Fruit fly (Drosophila melanogaster) whole organism, prepupa: ENCODE data around the gene IP3K2.

Source experiments
- CG10631 ChIP-seq: fragments of 200-800 bp; sonication (Bioruptor generic); optimal IDR thresholded peaks from 2 replicates; lab custom pipeline; 2016; ENCODE audit warnings: missing biosample characterization, missing genetic modification characterization
- CG10669 ChIP-seq: fragments of 200-800 bp; sonication (Bioruptor generic); optimal IDR thresholded peaks from 3 replicates; lab custom pipeline; 2018; ENCODE audit warnings: missing biosample characterization, mild to moderate bottlenecking, missing genetic modification characterization, moderate library complexity
- CG11294 ChIP-seq: fragments of 200-800 bp; sonication (Bioruptor generic); IDR thresholded peaks from 2 replicates; pipeline ENCODE4 v1.3.6; 2022; ENCODE audit warnings: missing biosample characterization, missing genetic modification characterization
- CG11762 ChIP-seq: fragments of 200-800 bp; sonication (Bioruptor generic); optimal IDR thresholded peaks from 3 replicates; lab custom pipeline; 2016; ENCODE audit warnings: missing biosample characterization, missing genetic modification characterization; ENCODE audit not compliant: insufficient read depth
- CG15336 ChIP-seq: fragments of 200-800 bp; sonication (Bioruptor generic); IDR thresholded peaks from 2 replicates; pipeline ENCODE4 v1.3.6; 2022; ENCODE audit warnings: missing biosample characterization, missing genetic modification characterization
- CG16779 ChIP-seq: fragments of 200-800 bp; sonication (Bioruptor generic); optimal IDR thresholded peaks from 3 replicates; lab custom pipeline; 2017; ENCODE audit warnings: missing biosample characterization, mild to moderate bottlenecking, missing genetic modification characterization
- CG3032 ChIP-seq: fragments of 200-800 bp; optimal IDR thresholded peaks from 2 replicates; lab custom pipeline; 2019; ENCODE audit warnings: missing biosample characterization, mild to moderate bottlenecking, missing genetic modification characterization, moderate library complexity
- CG31627 ChIP-seq: fragments of 200-800 bp; sonication (Bioruptor generic); optimal IDR thresholded peaks from 3 replicates; lab custom pipeline; 2016; ENCODE audit warnings: missing biosample characterization, missing genetic modification characterization
- CG34406 ChIP-seq: fragments of 200-800 bp; sonication (Bioruptor generic); optimal IDR thresholded peaks from 3 replicates; lab custom pipeline; 2016; ENCODE audit warnings: missing biosample characterization, missing genetic modification characterization
- CG3919 ChIP-seq: fragments of 200-800 bp; sonication (Bioruptor generic); optimal IDR thresholded peaks from 3 replicates; lab custom pipeline; 2016; ENCODE audit warnings: missing biosample characterization, missing genetic modification characterization
- CG6163 ChIP-seq: fragments of 200-800 bp; sonication (Bioruptor generic); IDR thresholded peaks from 3 replicates; pipeline ENCODE4 v1.3.6; 2022; ENCODE audit warnings: missing biosample characterization, missing genetic modification characterization
- CG6276 ChIP-seq: fragments of 200-800 bp; sonication (Bioruptor generic); optimal IDR thresholded peaks from 2 replicates; lab custom pipeline; 2017; ENCODE audit warnings: missing biosample characterization, mild to moderate bottlenecking, missing genetic modification characterization
- CG6808 ChIP-seq: fragments of 200-800 bp; sonication (Bioruptor generic); optimal IDR thresholded peaks from 3 replicates; lab custom pipeline; 2017; ENCODE audit warnings: missing biosample characterization, missing genetic modification characterization, mild to moderate bottlenecking, moderate library complexity, missing genetic modification reagents
- CG6854 ChIP-seq: fragments of 200-800 bp; sonication (Bioruptor generic); optimal IDR thresholded peaks from 2 replicates; lab custom pipeline; 2017; ENCODE audit warnings: missing biosample characterization, mild to moderate bottlenecking, missing genetic modification characterization
- CG7368 ChIP-seq: fragments of 200-800 bp; sonication (Bioruptor generic); optimal IDR thresholded peaks from 3 replicates; lab custom pipeline; 2016; ENCODE audit warnings: missing biosample characterization, missing genetic modification characterization
- CG8119 ChIP-seq: fragments of 200-800 bp; sonication (Bioruptor generic); IDR thresholded peaks from 3 replicates; pipeline ENCODE4 v1.3.6; 2022; ENCODE audit warnings: missing biosample characterization, missing genetic modification characterization
- CG8632 ChIP-seq: fragments of 200-800 bp; sonication (Bioruptor generic); optimal IDR thresholded peaks from 3 replicates; lab custom pipeline; 2016; ENCODE audit warnings: missing biosample characterization, missing genetic modification characterization
- Eip93F ChIP-seq: fragments of 200-800 bp; sonication (Bioruptor generic); optimal IDR thresholded peaks from 2 replicates; lab custom pipeline; 2016; ENCODE audit warnings: missing biosample characterization, mild to moderate bottlenecking, missing genetic modification characterization
- Ets21C ChIP-seq: fragments of 200-800 bp; sonication (Bioruptor generic); optimal IDR thresholded peaks from 3 replicates; lab custom pipeline; 2016; ENCODE audit warnings: missing biosample characterization, missing genetic modification characterization
- Ets96B ChIP-seq: fragments of 200-800 bp; optimal IDR thresholded peaks from 2 replicates; lab custom pipeline; 2019; ENCODE audit warnings: missing biosample characterization, mild to moderate bottlenecking, missing genetic modification characterization, moderate library complexity
- Gug ChIP-seq: fragments of 200-800 bp; sonication (Bioruptor generic); IDR thresholded peaks from 2 replicates; pipeline ENCODE4 v1.3.6; 2022; ENCODE audit warnings: missing biosample characterization, missing genetic modification characterization
- Hr38 ChIP-seq: sonication (Bioruptor generic); optimal IDR thresholded peaks from 2 replicates; lab custom pipeline; 2016; ENCODE audit warnings: missing biosample characterization, missing genetic modification characterization
- Hr39 ChIP-seq: fragments of 200-800 bp; sonication (Bioruptor generic); optimal IDR thresholded peaks from 2 replicates; lab custom pipeline; 2016; ENCODE audit warnings: missing biosample characterization, missing genetic modification characterization
- Hr4 ChIP-seq: fragments of 200-800 bp; sonication (Bioruptor generic); optimal IDR thresholded peaks from 3 replicates; lab custom pipeline; 2016; ENCODE audit warnings: missing biosample characterization, missing genetic modification characterization
- Lpt ChIP-seq: fragments of 200-800 bp; sonication (Bioruptor generic); optimal IDR thresholded peaks from 3 replicates; lab custom pipeline; 2016; ENCODE audit warnings: missing biosample characterization, missing genetic modification characterization
- OdsH ChIP-seq: fragments of 200-800 bp; sonication (Bioruptor generic); optimal IDR thresholded peaks from 3 replicates; lab custom pipeline; 2016; ENCODE audit warnings: missing biosample characterization, missing genetic modification characterization
- Smox ChIP-seq: fragments of 200-800 bp; sonication (Bioruptor generic); optimal IDR thresholded peaks from 3 replicates; lab custom pipeline; 2016; ENCODE audit warnings: missing biosample characterization, missing genetic modification characterization
- Sox14 ChIP-seq: fragments of 200-800 bp; sonication (Bioruptor generic); optimal IDR thresholded peaks from 3 replicates; lab custom pipeline; 2016; ENCODE audit warnings: missing biosample characterization, missing genetic modification characterization
- Sox15 ChIP-seq: fragments of 200-800 bp; sonication (Bioruptor generic); optimal IDR thresholded peaks from 3 replicates; lab custom pipeline; 2016; ENCODE audit warnings: missing biosample characterization, missing genetic modification characterization
- achi ChIP-seq: fragments of 200-800 bp; sonication (Bioruptor generic); optimal IDR thresholded peaks from 3 replicates; lab custom pipeline; 2016; ENCODE audit warnings: missing biosample characterization, missing genetic modification characterization
- acj6 ChIP-seq: fragments of 200-800 bp; sonication (Bioruptor generic); optimal IDR thresholded peaks from 3 replicates; lab custom pipeline; 2016; ENCODE audit warnings: missing biosample characterization, missing genetic modification characterization
- cyc ChIP-seq: fragments of 200-800 bp; sonication (Bioruptor generic); optimal IDR thresholded peaks from 3 replicates; lab custom pipeline; 2016; ENCODE audit warnings: missing biosample characterization, missing genetic modification characterization
- dac ChIP-seq: fragments of 200-800 bp; sonication (Bioruptor generic); optimal IDR thresholded peaks from 2 replicates; lab custom pipeline; 2017; ENCODE audit warnings: missing biosample characterization, mild to moderate bottlenecking, missing genetic modification characterization
- dsx ChIP-seq: fragments of 200-800 bp; optimal IDR thresholded peaks from 3 replicates; lab custom pipeline; 2019; ENCODE audit warnings: missing biosample characterization, mild to moderate bottlenecking, missing genetic modification characterization, moderate library complexity; ENCODE audit not compliant: poor library complexity, severe bottlenecking
- eg ChIP-seq: fragments of 200-800 bp; sonication (Bioruptor generic); IDR thresholded peaks from 3 replicates; pipeline ENCODE4 v1.3.6; 2022; ENCODE audit warnings: missing biosample characterization, missing genetic modification characterization
- esn ChIP-seq: fragments of 200-800 bp; sonication (Bioruptor generic); optimal IDR thresholded peaks from 2 replicates; lab custom pipeline; 2016; ENCODE audit warnings: missing biosample characterization, mild to moderate bottlenecking, missing genetic modification characterization, moderate library complexity
- fd59A ChIP-seq: fragments of 200-800 bp; sonication (Bioruptor generic); optimal IDR thresholded peaks from 2 replicates; lab custom pipeline; 2017; ENCODE audit warnings: missing biosample characterization, mild to moderate bottlenecking, missing genetic modification characterization, missing genetic modification reagents
- fd85E ChIP-seq: fragments of 200-800 bp; sonication (Bioruptor generic); optimal IDR thresholded peaks from 3 replicates; lab custom pipeline; 2016; ENCODE audit warnings: missing biosample characterization, missing genetic modification characterization
- fkh ChIP-seq: fragments of 200-800 bp; sonication (Bioruptor generic); optimal IDR thresholded peaks from 3 replicates; lab custom pipeline; 2017; ENCODE audit warnings: missing biosample characterization, mild to moderate bottlenecking, missing genetic modification characterization, moderate library complexity
- lz ChIP-seq: fragments of 200-800 bp; sonication (Bioruptor generic); optimal IDR thresholded peaks from 3 replicates; lab custom pipeline; 2016; ENCODE audit warnings: missing biosample characterization, missing genetic modification characterization
- pdm3 ChIP-seq: fragments of 200-800 bp; sonication (Bioruptor generic); optimal IDR thresholded peaks from 3 replicates; lab custom pipeline; 2016; ENCODE audit warnings: missing biosample characterization, missing genetic modification characterization
- salr ChIP-seq, 2 experiments: fragments of 200-800 bp; sonication (Bioruptor generic); optimal IDR thresholded peaks; 3 replicates each; lab custom pipeline; 2016 to 2018; ENCODE audit warnings: missing biosample characterization in 2 of 2, missing genetic modification characterization in 2 of 2, mild to moderate bottlenecking in 1 of 2
- spab ChIP-seq: fragments of 200-800 bp; sonication (Bioruptor generic); optimal IDR thresholded peaks from 2 replicates; lab custom pipeline; 2017; ENCODE audit warnings: missing biosample characterization, mild to moderate bottlenecking, missing genetic modification characterization, missing genetic modification reagents
- ss ChIP-seq, 2 experiments: fragments of 200-800 bp; sonication (Bioruptor generic); optimal IDR thresholded peaks; 2 replicates in 1 of 2; 3 replicates in 1 of 2; lab custom pipeline; 2017 to 2018; ENCODE audit warnings: mild to moderate bottlenecking in 2 of 2, missing biosample characterization in 2 of 2, missing genetic modification characterization in 2 of 2, moderate library complexity in 1 of 2
- svp ChIP-seq: fragments of 200-800 bp; sonication (Bioruptor generic); peaks from one replicate; lab custom pipeline; 2016; ENCODE audit warnings: missing biosample characterization, missing genetic modification characterization
- topi ChIP-seq: fragments of 200-800 bp; sonication (Bioruptor generic); optimal IDR thresholded peaks from 3 replicates; lab custom pipeline; 2016; ENCODE audit warnings: missing biosample characterization, missing genetic modification characterization
- vri ChIP-seq: fragments of 200-800 bp; sonication (Bioruptor generic); optimal IDR thresholded peaks from 3 replicates; lab custom pipeline; 2016; ENCODE audit warnings: missing biosample characterization, mild to moderate bottlenecking, missing genetic modification characterization

Gene IP3K2

dm6 chrX:13329572-13330046 lies 26.2 kb downstream of the IP3K2 start, which contains the start of gene Prx2 (continued):
- peak; percentile 34 for TF ChIP-seq CG6276 (GFP tag; lab: Kevin White, UChicago)
- TF ChIP-seq CG6808, result peak; percentile 18

dm6 chrX:13331814-13332701 lies 28.6 kb downstream of the IP3K2 start:
- TF ChIP-seq CG16779 (peak; percentile 69), CG15336 (GFP tag; lab: Robert Waterston, UW) (peak; percentile 89), Hr39 (peak; percentile 83), CG8119 (GFP tag; lab: Robert Waterston, UW) (peak; percentile 83; the same call in 2 of the 3 replicates), topi (GFP tag; lab: Kevin White, UChicago) (peak; percentile 89), fd59A (peak; percentile 58), Smox (GFP tag; lab: Kevin White, UChicago) (peak; percentile 82), Sox14 (peak; percentile 86), dsx (GFP tag; lab: Kevin White, UChicago) (peak; percentile 68), vri (GFP tag; lab: Kevin White, UChicago) (peak; percentile 90), Eip93F (GFP tag; lab: Kevin White, UChicago) (peak; percentile 32), pdm3 (GFP tag; lab: Kevin White, UChicago) (peak; percentile 86), lz (GFP tag; lab: Kevin White, UChicago) (peak; percentile 87), Lpt (GFP tag; lab: Kevin White, UChicago) (peak; percentile 79), CG11294 (GFP tag; lab: Robert Waterston, UW) (peak; percentile 78; the same call in 1 of the 2 replicates), CG6808 (peak; percentile 68), CG11762 (GFP tag; lab: Kevin White, UChicago) (peak; percentile 85), CG7368 (peak; percentile 89), acj6 (GFP tag; lab: Kevin White, UChicago) (peak; percentile 84), CG3919 (peak; percentile 87), fkh (no peak), eg (peak; percentile 94), Hr38 (no peak), cyc (GFP tag; lab: Kevin White, UChicago) (peak; percentile 83), Ets21C (GFP tag; lab: Kevin White, UChicago) (peak; percentile 63), dac (GFP tag; lab: Kevin White, UChicago) (peak; percentile 85), achi (peak; percentile 79), CG8632 (GFP tag; lab: Kevin White, UChicago) (peak; percentile 80), CG6163 (GFP tag; lab: Robert Waterston, UW) (peak; percentile 93), OdsH (GFP tag; lab: Kevin White, UChicago) (peak; percentile 87), Hr4 (GFP tag; lab: Kevin White, UChicago) (peak; percentile 86), CG34406 (GFP tag; lab: Kevin White, UChicago) (peak; percentile 85), CG31627 (GFP tag; lab: Kevin White, UChicago) (peak; percentile 80), CG3032 (tag; lab: Kevin White, UChicago) (peak; percentile 73), Gug (GFP tag; lab: Robert Waterston, UW) (peak; percentile 84), CG10631 (peak; percentile 76), CG10669 (GFP tag; lab: Kevin White, UChicago) (peak; percentile 84), Sox15 (peak; percentile 75), Ets96B (tag; lab: Kevin White, UChicago) (peak; percentile 72), spab (GFP tag; lab: Kevin White, UChicago) (peak; percentile 63), ss (GFP tag; optimal IDR thresholded peaks at IDR 0.05; lab: Kevin White, UChicago) (peak; percentile 43 to 66), fd85E (GFP tag; lab: Kevin White, UChicago) (peak; percentile 28), salr (GFP tag; optimal IDR thresholded peaks at IDR 0.05; lab: Kevin White, UChicago) (peak; percentile 65 to 69), CG6854 (peak; percentile 12), svp (GFP tag; lab: Kevin White, UChicago) (peak; percentile 92), esn (GFP tag; lab: Kevin White, UChicago) (peak; percentile 89)
